Fruit fly (Drosophila melanogaster): ENCODE data around the gene EMC6.

dm6 chr3R:25027281-25028219, 2.7 kb upstream of the EMC6 start:
- TF ChIP-seq toe (GFP tag; optimal IDR thresholded peaks at IDR 0.05) (no peak), cnc (optimal IDR thresholded peaks at IDR 0.05) (no peak), CG1620 (GFP tag; optimal IDR thresholded peaks at IDR 0.05) (no peak)
